Worm (Caenorhabditis elegans): ENCODE measurements around the gene coh-1.

The coh-1 gene

DNA sequence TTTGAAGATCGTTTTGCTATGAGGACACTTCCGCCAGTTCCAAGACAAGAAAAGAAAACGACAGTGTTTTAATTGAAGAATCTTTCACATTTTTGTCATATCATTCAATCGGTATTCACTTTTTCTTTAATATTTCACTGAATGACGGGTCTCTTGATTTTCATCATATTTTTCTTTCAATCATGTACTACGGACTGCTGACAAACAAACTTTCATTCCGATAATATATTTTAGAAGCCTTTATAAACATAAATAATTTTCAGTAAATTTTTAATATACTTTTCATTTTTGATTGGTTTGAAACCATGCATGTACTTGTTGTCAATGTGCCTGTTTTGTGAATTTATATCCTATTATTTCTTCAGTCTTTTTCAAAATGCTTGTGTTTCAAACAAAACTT, 41.5 kb downstream of the coh-1 start, which contains the start of gene clc-5:
Gene clc-5, plus strand, starts transcription at position 301 of the 400 bp plus-strand sequence.
- no peak for TF ChIP-seq ceh-27 (GFP tag; optimal IDR thresholded peaks at IDR 0.05)

ce11 chrX:7431165-7431564, 43.7 kb downstream of the coh-1 start, which contains the start of gene clc-2:
Gene clc-2 (plus strand): TSS chrX:7431465.
- TF ChIP-seq fkh-3 (tag; optimal IDR thresholded peaks at IDR 0.05) (no peak), hmg-1.2 (GFP tag; IDR thresholded peaks at IDR 0.05) (no peak), C06A6.2 (GFP tag; conservative IDR thresholded peaks at IDR 0.05) (no peak), lin-54 (GFP tag; optimal IDR thresholded peaks at IDR 0.05) (no peak), mxl-1 (tag; optimal IDR thresholded peaks at IDR 0.05) (no peak), ZK185.1 (tag; optimal IDR thresholded peaks at IDR 0.05; ENCODE audit: poor library complexity, severe bottlenecking) (no peak), unc-62 (GFP tag; optimal IDR thresholded peaks at IDR 0.05) (no peak)

ce11 chrX:7430483-7430882, 44.3 kb downstream of the coh-1 start:
- TF ChIP-seq pbrm-1 (GFP tag; IDR thresholded peaks at IDR 0.05): no peak
- TF ChIP-seq F37B4.10 (GFP tag; IDR thresholded peaks at IDR 0.05): no peak
- no peak for TF ChIP-seq efl-1 (GFP tag; optimal IDR thresholded peaks at IDR 0.05)
- no peak for TF ChIP-seq C06A6.2 (GFP tag; conservative IDR thresholded peaks at IDR 0.05)
- TF ChIP-seq hlh-26 (GFP tag; conservative IDR thresholded peaks at IDR 0.05): no peak

- no peak for TF ChIP-seq ccch-3 (GFP tag; optimal IDR thresholded peaks at IDR 0.05)
Observed at ce11 chrX:7424813-7425212, 50.0 kb downstream of the coh-1 start, which contains the start of gene mnm-2. Gene mnm-2 (minus strand): TSS chrX:7424913.

DNA sequence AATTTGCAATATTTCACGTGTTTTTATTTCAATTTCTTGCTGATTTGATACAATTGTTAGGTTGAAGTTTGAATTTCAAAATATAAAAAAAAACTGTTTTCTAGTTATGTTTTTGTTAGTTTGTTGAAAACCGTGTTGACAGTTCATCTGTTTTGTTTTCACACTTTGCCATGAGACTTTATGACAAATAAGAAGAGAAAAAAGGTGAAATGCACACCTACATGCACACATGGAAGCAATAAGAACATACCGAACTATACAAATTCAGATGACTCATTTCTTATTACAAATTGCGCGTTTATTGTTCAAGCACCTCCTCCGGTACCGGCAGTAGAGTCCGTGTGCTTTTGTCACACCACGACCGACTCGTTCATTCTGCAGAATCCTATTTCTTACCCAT, 54.2 kb downstream of the coh-1 start, which contains the start of gene C10A4.9:
Gene C10A4.9, plus strand, starts transcription at position 301 of the 400 bp plus-strand sequence.
- TF ChIP-seq nhr-90 (tag; optimal IDR thresholded peaks at IDR 0.05): no peak
- no peak for TF ChIP-seq ztf-18 (tag; optimal IDR thresholded peaks at IDR 0.05)
- TF ChIP-seq madf-3 (GFP tag; IDR thresholded peaks at IDR 0.05): no peak
- TF ChIP-seq bed-1 (GFP tag; IDR thresholded peaks at IDR 0.05): no peak
- no peak for TF ChIP-seq F52B5.7 (tag; optimal IDR thresholded peaks at IDR 0.05)
- no peak for TF ChIP-seq K12H6.12 (tag; optimal IDR thresholded peaks at IDR 0.05)
- TF ChIP-seq chd-7 (tag; optimal IDR thresholded peaks at IDR 0.05): no peak
- TF ChIP-seq F37B4.10 (GFP tag; IDR thresholded peaks at IDR 0.05): no peak
- TF ChIP-seq rec-8 (tag; optimal IDR thresholded peaks at IDR 0.05): no peak
- no peak for TF ChIP-seq nhr-179 (tag; optimal IDR thresholded peaks at IDR 0.05)
- TF ChIP-seq ztf-26 (tag; optimal IDR thresholded peaks at IDR 0.05): no peak
- no peak for TF ChIP-seq ceh-91 (GFP tag; IDR thresholded peaks at IDR 0.05)
- no peak for TF ChIP-seq let-607 (tag; optimal IDR thresholded peaks at IDR 0.05)
- no peak for TF ChIP-seq F57A8.1 (GFP tag; optimal IDR thresholded peaks at IDR 0.05)
- no peak for TF ChIP-seq attf-6 (GFP tag; IDR thresholded peaks at IDR 0.05)
- TF ChIP-seq rcor-1 (GFP tag; IDR thresholded peaks at IDR 0.05): no peak

- TF ChIP-seq attf-6 (GFP tag; IDR thresholded peaks at IDR 0.05) (no peak), ztf-26 (tag; optimal IDR thresholded peaks at IDR 0.05) (no peak), ama-1 (optimal IDR thresholded peaks at IDR 0.05) (no peak), ama-1 (GFP tag; optimal IDR thresholded peaks at IDR 0.05) (no peak), mel-28 (tag; optimal IDR thresholded peaks at IDR 0.05; ENCODE audit: borderline replicate concordance) (no peak), atf-7 (tag; optimal IDR thresholded peaks at IDR 0.05) (no peak), zim-3 (tag; optimal IDR thresholded peaks at IDR 0.05) (no peak), nfya-2 (GFP tag; IDR thresholded peaks at IDR 0.05) (no peak), F37B4.10 (GFP tag; IDR thresholded peaks at IDR 0.05) (no peak), D2030.7 (GFP tag; IDR thresholded peaks at IDR 0.05) (no peak), C17E4.6 (GFP tag; IDR thresholded peaks at IDR 0.05) (no peak), die-1 (tag; optimal IDR thresholded peaks at IDR 0.05) (no peak), him-1 (tag; optimal IDR thresholded peaks at IDR 0.05) (no peak), lin-26 (GFP tag; IDR thresholded peaks at IDR 0.05) (no peak), F10E7.11 (tag; optimal IDR thresholded peaks at IDR 0.05) (no peak), repo-1 (tag; optimal IDR thresholded peaks at IDR 0.05) (no peak)
Observed at ce11 chrX:7416082-7416481, 58.7 kb downstream of the coh-1 start, which contains the start of gene C10A4.1. Gene C10A4.1 (plus strand): TSS chrX:7416382.

Data from whole organism, young adult.